Worm (Caenorhabditis elegans): ENCODE data around the gene F34D10.4.

The F34D10.4 gene

ce11 chrIII:3773173-3773572, 36.8 kb downstream of the F34D10.4 start, which contains the start of gene lec-4 (continued):
- TF ChIP-seq jun-1 (tag; optimal IDR thresholded peaks at IDR 0.05) (peak; percentile 36), nhr-20 (tag; optimal IDR thresholded peaks at IDR 0.05) (peak; percentile 57), snu-23 (GFP tag; optimal IDR thresholded peaks at IDR 0.05) (peak; percentile 49), nhr-84 (tag; optimal IDR thresholded peaks at IDR 0.05) (no peak), lsy-2 (tag; optimal IDR thresholded peaks at IDR 0.05) (peak in 1 of 2 experiments; percentile 69), lin-39 (tag; optimal IDR thresholded peaks at IDR 0.05) (no peak), mep-1 (tag; optimal IDR thresholded peaks at IDR 0.05) (peak; percentile 50), mab-9 (GFP tag; IDR thresholded peaks at IDR 0.05) (no peak), hpl-2 (GFP tag; optimal IDR thresholded peaks at IDR 0.05) (no peak), snpc-4 (tag; optimal IDR thresholded peaks at IDR 0.05) (peak; percentile 0), unc-130 (tag; optimal IDR thresholded peaks at IDR 0.05) (peak; percentile 52), ceh-90 (tag; optimal IDR thresholded peaks at IDR 0.05) (no peak), nhr-85 (tag) (peak; percentile 86), ceh-82 (tag; optimal IDR thresholded peaks at IDR 0.05) (peak in 1 of 3 experiments; percentile 28), F16B12.6 (tag; optimal IDR thresholded peaks at IDR 0.05) (peak; percentile 19), elt-3 (tag; optimal IDR thresholded peaks at IDR 0.05) (peak in 2 of 6 experiments; percentile 5 to 25)

- TF ChIP-seq rnt-1 (tag; optimal IDR thresholded peaks at IDR 0.05) (peak; percentile 2), mab-9 (GFP tag; IDR thresholded peaks at IDR 0.05) (no peak), nhr-85 (tag) (peak; percentile 58), lin-14 (GFP tag; optimal IDR thresholded peaks at IDR 0.05) (peak; percentile 47)
These were observed 38.1 kb downstream of the F34D10.4 start for ce11 chrIII:3774550-3774949.

- TF ChIP-seq dpl-1 (GFP tag; optimal IDR thresholded peaks at IDR 0.05) (no peak), sup-37 (GFP tag; optimal IDR thresholded peaks at IDR 0.05) (no peak), nhr-20 (tag; optimal IDR thresholded peaks at IDR 0.05) (no peak), jun-1 (tag; optimal IDR thresholded peaks at IDR 0.05) (no peak), nhr-71 (tag; optimal IDR thresholded peaks at IDR 0.05) (peak; percentile 58), aha-1 (tag; optimal IDR thresholded peaks at IDR 0.05) (no peak), mdl-1 (tag; optimal IDR thresholded peaks at IDR 0.05) (peak in 1 of 2 experiments; percentile 46), lsy-2 (tag; optimal IDR thresholded peaks at IDR 0.05) (peak; percentile 8 to 20), unc-98 (GFP tag; IDR thresholded peaks at IDR 0.05) (no peak), lin-14 (GFP tag; optimal IDR thresholded peaks at IDR 0.05) (peak; percentile 52), efl-1 (optimal IDR thresholded peaks at IDR 0.05) (no peak), efl-1 (GFP tag; optimal IDR thresholded peaks at IDR 0.05 in 1 of 2) (no peak), unc-130 (tag; optimal IDR thresholded peaks at IDR 0.05) (peak; percentile 27), unc-86 (tag; optimal IDR thresholded peaks at IDR 0.05) (no peak), ztf-4 (tag; optimal IDR thresholded peaks at IDR 0.05) (no peak), egl-13 (tag; optimal IDR thresholded peaks at IDR 0.05) (no peak), snu-23 (GFP tag; optimal IDR thresholded peaks at IDR 0.05) (peak; percentile 21), ets-5 (GFP tag; IDR thresholded peaks at IDR 0.05) (no peak), C04F5.9 (tag; optimal IDR thresholded peaks at IDR 0.05) (no peak), nhr-90 (tag; optimal IDR thresholded peaks at IDR 0.05; ENCODE audit: poor library complexity) (no peak), unc-62 (GFP tag; optimal IDR thresholded peaks at IDR 0.05) (no peak), skn-1 (tag; optimal IDR thresholded peaks at IDR 0.05) (no peak), elt-2 (tag; optimal IDR thresholded peaks at IDR 0.05) (no peak), rnt-1 (tag; optimal IDR thresholded peaks at IDR 0.05) (peak; percentile 66), blmp-1 (tag; optimal IDR thresholded peaks at IDR 0.05) (no peak), ceh-88 (GFP tag; IDR thresholded peaks at IDR 0.05) (no peak), fos-1 (tag; optimal IDR thresholded peaks at IDR 0.05) (no peak), aly-2 (tag; optimal IDR thresholded peaks at IDR 0.05) (no peak), sptf-1 (tag; optimal IDR thresholded peaks at IDR 0.05) (no peak)
These were observed 45.4 kb downstream of the F34D10.4 start for ce11 chrIII:3781827-3782226.

All from whole organism, L1 larva.